Worm (Caenorhabditis elegans): Measurements from ENCODE around the gene Y46H3D.8.

Gene Y46H3D.8

ce11 chrV:1623429-1623828 is 7.6 kb downstream of the Y46H3D.8 start:
- TF ChIP-seq ztf-29 (GFP tag; IDR thresholded peaks at IDR 0.05) (no peak), tab-1 (GFP tag; IDR thresholded peaks at IDR 0.05) (no peak), T22C8.4 (GFP tag; IDR thresholded peaks at IDR 0.05) (no peak), flt-1 (GFP tag; IDR thresholded peaks at IDR 0.05) (no peak), cog-1 (tag; optimal IDR thresholded peaks at IDR 0.05) (no peak), ref-1 (GFP tag; conservative IDR thresholded peaks at IDR 0.05) (no peak), klf-2 (GFP tag; conservative IDR thresholded peaks at IDR 0.05) (no peak), med-1 (GFP tag; optimal IDR thresholded peaks at IDR 0.05; ENCODE audit: insufficient read depth) (no peak), ztf-23 (GFP tag; IDR thresholded peaks at IDR 0.05) (no peak)

ce11 chrV:1621494-1621893 is 9.6 kb downstream of the Y46H3D.8 start, which contains the start of gene nhr-117:
nhr-117 (minus strand) TSS chrV:1621520.
- TF ChIP-seq ztf-23 (GFP tag; IDR thresholded peaks at IDR 0.05), result no peak
- no peak for TF ChIP-seq med-1 (GFP tag; optimal IDR thresholded peaks at IDR 0.05; ENCODE audit: insufficient read depth)
- no peak for TF ChIP-seq tab-1 (GFP tag; IDR thresholded peaks at IDR 0.05)
- no peak for TF ChIP-seq klf-2 (GFP tag; conservative IDR thresholded peaks at IDR 0.05)

ce11 chrV:1620537-1620936 is 10.5 kb downstream of the Y46H3D.8 start:
- TF ChIP-seq T22C8.4 (GFP tag; IDR thresholded peaks at IDR 0.05), result no peak
- TF ChIP-seq cog-1 (tag; optimal IDR thresholded peaks at IDR 0.05), result no peak
- no peak for TF ChIP-seq ztf-23 (GFP tag; IDR thresholded peaks at IDR 0.05)
- TF ChIP-seq ref-1 (GFP tag; conservative IDR thresholded peaks at IDR 0.05), result no peak
- TF ChIP-seq tab-1 (GFP tag; IDR thresholded peaks at IDR 0.05), result no peak
- no peak for TF ChIP-seq flt-1 (GFP tag; IDR thresholded peaks at IDR 0.05)
- TF ChIP-seq ztf-29 (GFP tag; IDR thresholded peaks at IDR 0.05), result no peak
- no peak for TF ChIP-seq med-1 (GFP tag; optimal IDR thresholded peaks at IDR 0.05; ENCODE audit: insufficient read depth)

- TF ChIP-seq ztf-29 (GFP tag; IDR thresholded peaks at IDR 0.05) (no peak), T22C8.4 (GFP tag; IDR thresholded peaks at IDR 0.05) (no peak), klf-2 (GFP tag; conservative IDR thresholded peaks at IDR 0.05) (no peak), cog-1 (tag; optimal IDR thresholded peaks at IDR 0.05) (no peak), ref-1 (GFP tag; conservative IDR thresholded peaks at IDR 0.05) (no peak), ztf-23 (GFP tag; IDR thresholded peaks at IDR 0.05) (no peak), tab-1 (GFP tag; IDR thresholded peaks at IDR 0.05) (no peak), med-1 (GFP tag; optimal IDR thresholded peaks at IDR 0.05; ENCODE audit: insufficient read depth) (no peak), flt-1 (GFP tag; IDR thresholded peaks at IDR 0.05) (no peak)
These were observed 12.3 kb downstream of the Y46H3D.8 start, which contains the start of gene nhr-179 for ce11 chrV:1618760-1619159. nhr-179 (minus strand) TSS chrV:1618860.

- no peak for TF ChIP-seq ztf-23 (GFP tag; IDR thresholded peaks at IDR 0.05)
- no peak for TF ChIP-seq med-1 (GFP tag; optimal IDR thresholded peaks at IDR 0.05; ENCODE audit: insufficient read depth)
- TF ChIP-seq tab-1 (GFP tag; IDR thresholded peaks at IDR 0.05), result no peak
- TF ChIP-seq klf-2 (GFP tag; conservative IDR thresholded peaks at IDR 0.05), result no peak
- no peak for TF ChIP-seq ztf-29 (GFP tag; IDR thresholded peaks at IDR 0.05)
These were observed 16.3 kb downstream of the Y46H3D.8 start, which contains the start of gene srbc-41 for ce11 chrV:1614726-1615125. srbc-41 (minus strand) TSS chrV:1614826.

- TF ChIP-seq ref-1 (GFP tag; conservative IDR thresholded peaks at IDR 0.05), result no peak
- no peak for TF ChIP-seq T22C8.4 (GFP tag; IDR thresholded peaks at IDR 0.05)
- TF ChIP-seq ztf-23 (GFP tag; IDR thresholded peaks at IDR 0.05), result no peak
- no peak for TF ChIP-seq cog-1 (tag; optimal IDR thresholded peaks at IDR 0.05)
- TF ChIP-seq klf-2 (GFP tag; conservative IDR thresholded peaks at IDR 0.05), result no peak
- no peak for TF ChIP-seq tab-1 (GFP tag; IDR thresholded peaks at IDR 0.05)
- TF ChIP-seq flt-1 (GFP tag; IDR thresholded peaks at IDR 0.05), result no peak
- TF ChIP-seq med-1 (GFP tag; optimal IDR thresholded peaks at IDR 0.05; ENCODE audit: insufficient read depth), result no peak
- no peak for TF ChIP-seq ztf-29 (GFP tag; IDR thresholded peaks at IDR 0.05)
These were observed 19.5 kb downstream of the Y46H3D.8 start for ce11 chrV:1611570-1611969.

- no peak for TF ChIP-seq ref-1 (GFP tag; conservative IDR thresholded peaks at IDR 0.05)
- TF ChIP-seq tab-1 (GFP tag; IDR thresholded peaks at IDR 0.05), result no peak
- TF ChIP-seq flt-1 (GFP tag; IDR thresholded peaks at IDR 0.05), result no peak
- no peak for TF ChIP-seq ztf-29 (GFP tag; IDR thresholded peaks at IDR 0.05)
- no peak for TF ChIP-seq ztf-23 (GFP tag; IDR thresholded peaks at IDR 0.05)
- TF ChIP-seq T22C8.4 (GFP tag; IDR thresholded peaks at IDR 0.05), result no peak
- no peak for TF ChIP-seq cog-1 (tag; optimal IDR thresholded peaks at IDR 0.05)
- TF ChIP-seq klf-2 (GFP tag; conservative IDR thresholded peaks at IDR 0.05), result no peak
- no peak for TF ChIP-seq med-1 (GFP tag; optimal IDR thresholded peaks at IDR 0.05; ENCODE audit: insufficient read depth)
These were observed 21.0 kb downstream of the Y46H3D.8 start, which contains the start of gene nhr-177 for ce11 chrV:1610097-1610496. nhr-177 (plus strand) TSS chrV:1610263.

ce11 chrV:1607790-1608189 is 23.3 kb downstream of the Y46H3D.8 start, which contains the start of gene nhr-178:
nhr-178 (minus strand) TSS chrV:1607953.
- TF ChIP-seq klf-2 (GFP tag; conservative IDR thresholded peaks at IDR 0.05) (no peak), ztf-23 (GFP tag; IDR thresholded peaks at IDR 0.05) (no peak), flt-1 (GFP tag; IDR thresholded peaks at IDR 0.05) (no peak)

- no peak for TF ChIP-seq klf-2 (GFP tag; conservative IDR thresholded peaks at IDR 0.05)
- no peak for TF ChIP-seq flt-1 (GFP tag; IDR thresholded peaks at IDR 0.05)
- no peak for TF ChIP-seq tab-1 (GFP tag; IDR thresholded peaks at IDR 0.05)
- no peak for TF ChIP-seq ref-1 (GFP tag; conservative IDR thresholded peaks at IDR 0.05)
These were observed 30.4 kb downstream of the Y46H3D.8 start, which contains the start of gene F16B4.2 for ce11 chrV:1600561-1601088. F16B4.2 (plus strand) TSS chrV:1601038.

- TF ChIP-seq T22C8.4 (GFP tag; IDR thresholded peaks at IDR 0.05) (no peak), ztf-29 (GFP tag; IDR thresholded peaks at IDR 0.05) (no peak), flt-1 (GFP tag; IDR thresholded peaks at IDR 0.05) (no peak), klf-2 (GFP tag; conservative IDR thresholded peaks at IDR 0.05) (no peak), cog-1 (tag; optimal IDR thresholded peaks at IDR 0.05) (no peak), ztf-23 (GFP tag; IDR thresholded peaks at IDR 0.05) (no peak), tab-1 (GFP tag; IDR thresholded peaks at IDR 0.05) (no peak), med-1 (GFP tag; optimal IDR thresholded peaks at IDR 0.05; ENCODE audit: insufficient read depth) (no peak), ref-1 (GFP tag; conservative IDR thresholded peaks at IDR 0.05) (no peak)
These were observed 36.4 kb downstream of the Y46H3D.8 start for ce11 chrV:1594554-1595092.
